Fruit fly (Drosophila melanogaster) whole organism, embryonic: Measurements from ENCODE around the gene Lrrk.

Experiments
- Bgb ChIP-seq: fragments of 200-800 bp; sonication (Bioruptor generic); IDR thresholded peaks from 2 replicates; pipeline ENCODE4 v1.3.6; 2022; ENCODE audit warnings: missing biosample characterization, missing genetic modification characterization; ENCODE audit not compliant: partially characterized antibody
- CG10274 ChIP-seq: fragments of 200-800 bp; sonication (Bioruptor generic); optimal IDR thresholded peaks from 3 replicates; lab custom pipeline; 2017; ENCODE audit warnings: missing biosample characterization, mild to moderate bottlenecking, missing genetic modification characterization
- CG10462 ChIP-seq: fragments of 200-800 bp; sonication (Bioruptor generic); optimal IDR thresholded peaks from 2 replicates; lab custom pipeline; 2016; ENCODE audit warnings: missing biosample characterization, missing genetic modification characterization
- CG10654 ChIP-seq: fragments of 200-800 bp; sonication (Bioruptor generic); optimal IDR thresholded peaks from 2 replicates; lab custom pipeline; 2016; ENCODE audit warnings: missing biosample characterization, missing genetic modification characterization
- CG11504 ChIP-seq: fragments of 200-800 bp; sonication (Bioruptor generic); optimal IDR thresholded peaks from 3 replicates; lab custom pipeline; 2019; ENCODE audit warnings: missing biosample characterization, mild to moderate bottlenecking, missing genetic modification characterization, moderate library complexity
- CG12219 ChIP-seq: fragments of 200-800 bp; sonication (Bioruptor generic); optimal IDR thresholded peaks from 3 replicates; lab custom pipeline; 2018; ENCODE audit warnings: missing biosample characterization, mild to moderate bottlenecking, missing genetic modification characterization
- CG14014 ChIP-seq: fragments of 200-800 bp; sonication (Bioruptor generic); IDR thresholded peaks from 2 replicates; pipeline ENCODE4 v1.3.6; 2022; ENCODE audit warnings: missing biosample characterization, missing genetic modification characterization
- CG1603 ChIP-seq: fragments of 200-800 bp; sonication (Bioruptor generic); optimal IDR thresholded peaks from 2 replicates; lab custom pipeline; 2019; ENCODE audit warnings: missing biosample characterization, mild to moderate bottlenecking, missing genetic modification characterization, moderate library complexity
- CG17568 ChIP-seq: fragments of 200-800 bp; sonication (Bioruptor generic); optimal IDR thresholded peaks from 2 replicates; lab custom pipeline; 2018; ENCODE audit warnings: missing biosample characterization, mild to moderate bottlenecking, missing genetic modification characterization, moderate library complexity
- CG2202 ChIP-seq: fragments of 200-800 bp; sonication (Bioruptor generic); optimal IDR thresholded peaks from 2 replicates; lab custom pipeline; 2018; ENCODE audit warnings: missing biosample characterization, mild to moderate bottlenecking, missing genetic modification characterization
- CG2678 ChIP-seq: fragments of 200-800 bp; sonication (Bioruptor generic); optimal IDR thresholded peaks from 3 replicates; lab custom pipeline; 2019; ENCODE audit warnings: missing biosample characterization, mild to moderate bottlenecking, missing genetic modification characterization, moderate library complexity
- CG34224 ChIP-seq: fragments of 200-800 bp; sonication (Bioruptor generic); IDR thresholded peaks from 3 replicates; pipeline ENCODE4 v1.3.6; 2022; ENCODE audit warnings: missing biosample characterization, missing genetic modification characterization; ENCODE audit not compliant: partially characterized antibody
- CG3838 ChIP-seq: fragments of 200-800 bp; sonication (Bioruptor generic); optimal IDR thresholded peaks from 3 replicates; lab custom pipeline; 2016; ENCODE audit warnings: missing biosample characterization, missing genetic modification characterization
- CG4424 ChIP-seq: fragments of 200-800 bp; sonication (Bioruptor generic); optimal IDR thresholded peaks from 3 replicates; lab custom pipeline; 2016; ENCODE audit warnings: missing biosample characterization, missing genetic modification characterization
- CG7357 ChIP-seq: fragments of 200-800 bp; sonication (Bioruptor generic); IDR thresholded peaks from 3 replicates; pipeline ENCODE4 v1.3.6; 2022; ENCODE audit warnings: missing biosample characterization, missing genetic modification characterization
- CG7745 ChIP-seq: fragments of 200-800 bp; sonication (Bioruptor generic); optimal IDR thresholded peaks from 2 replicates; lab custom pipeline; 2018; ENCODE audit warnings: missing biosample characterization, mild to moderate bottlenecking, missing genetic modification characterization, moderate library complexity
- CG7987 ChIP-seq: fragments of 200-800 bp; sonication (Bioruptor generic); optimal IDR thresholded peaks from 2 replicates; lab custom pipeline; 2018; ENCODE audit warnings: missing biosample characterization, mild to moderate bottlenecking, missing genetic modification characterization, moderate library complexity
- CG8388 ChIP-seq: fragments of 200-800 bp; sonication (Bioruptor generic); optimal IDR thresholded peaks from 2 replicates; lab custom pipeline; 2019; ENCODE audit warnings: missing biosample characterization, mild to moderate bottlenecking, missing genetic modification characterization, moderate library complexity
- CG8924 ChIP-seq: fragments of 200-800 bp; optimal IDR thresholded peaks from 3 replicates; lab custom pipeline; 2019; ENCODE audit warnings: missing biosample characterization, mild to moderate bottlenecking, missing genetic modification characterization, moderate library complexity
- CoRest ChIP-seq: fragments of 200-800 bp; sonication (Bioruptor generic); optimal IDR thresholded peaks from 3 replicates; lab custom pipeline; 2018; ENCODE audit warnings: missing biosample characterization, mild to moderate bottlenecking, missing genetic modification characterization, moderate library complexity
- Dll ChIP-seq: fragments of 200-800 bp; sonication (Bioruptor generic); IDR thresholded peaks from 4 replicates; pipeline ENCODE4 v1.3.6; 2022; ENCODE audit warnings: missing biosample characterization, missing genetic modification characterization; ENCODE audit not compliant: partially characterized antibody
- Ets65A ChIP-seq: fragments of 200-800 bp; sonication (Bioruptor generic); peaks from one replicate; lab custom pipeline; 2016; ENCODE audit warnings: missing biosample characterization, missing genetic modification characterization
- Fer3 ChIP-seq: fragments of 200-800 bp; sonication (Bioruptor generic); optimal IDR thresholded peaks from 2 replicates; lab custom pipeline; 2018; ENCODE audit warnings: missing biosample characterization, mild to moderate bottlenecking, missing genetic modification characterization, moderate library complexity
- Hr39 ChIP-seq: fragments of >200 bp; optimal IDR thresholded peaks from 2 replicates; lab custom pipeline; 2017
- Max ChIP-seq: fragments of 200-800 bp; sonication (Bioruptor generic); optimal IDR thresholded peaks from 2 replicates; lab custom pipeline; 2016; ENCODE audit warnings: missing biosample characterization, mild to moderate bottlenecking, missing genetic modification characterization
- Myb ChIP-seq: fragments of 200-800 bp; sonication (Bioruptor generic); optimal IDR thresholded peaks from 2 replicates; lab custom pipeline; 2016; ENCODE audit warnings: missing biosample characterization, missing genetic modification characterization
- NC2β ChIP-seq: fragments of 200-800 bp; sonication (Bioruptor generic); optimal IDR thresholded peaks from 2 replicates; lab custom pipeline; 2016; ENCODE audit warnings: missing biosample characterization, missing genetic modification characterization
- Oaz ChIP-seq: fragments of 200-800 bp; sonication (Bioruptor generic); IDR thresholded peaks from 2 replicates; pipeline ENCODE4 v1.3.6; 2022; ENCODE audit warnings: missing biosample characterization, missing genetic modification characterization
- Optix ChIP-seq: fragments of 200-800 bp; sonication (Bioruptor generic); IDR thresholded peaks from 3 replicates; pipeline ENCODE4 v1.3.6; 2022; ENCODE audit warnings: missing biosample characterization, missing genetic modification characterization
- Ptx1 ChIP-seq: fragments of 200-800 bp; sonication (Bioruptor generic); IDR thresholded peaks from 2 replicates; pipeline ENCODE4 v1.3.6; 2022; ENCODE audit warnings: missing biosample characterization, missing genetic modification characterization
- Six4 ChIP-seq: fragments of 200-800 bp; sonication (Bioruptor generic); optimal IDR thresholded peaks from 2 replicates; lab custom pipeline; 2016; ENCODE audit warnings: missing biosample characterization, missing genetic modification characterization
- Sry-β ChIP-seq: fragments of 200-800 bp; sonication (Bioruptor generic); optimal IDR thresholded peaks from 2 replicates; lab custom pipeline; 2018; ENCODE audit warnings: missing biosample characterization, mild to moderate bottlenecking, missing genetic modification characterization, moderate library complexity
- Stat92E ChIP-seq, 3 experiments: fragments of >200 bp in 2 of 3; fragments of 200-800 bp in 1 of 3; sonication (Bioruptor generic) in 1 of 3; optimal IDR thresholded peaks; 2 replicates each; lab custom pipeline; 2017 to 2019; ENCODE audit warnings: missing biosample characterization in 3 of 3, missing genetic modification characterization in 3 of 3, mild to moderate bottlenecking in 1 of 3, moderate library complexity in 1 of 3
- TFAM ChIP-seq: fragments of 200-800 bp; sonication (Bioruptor generic); optimal IDR thresholded peaks from 2 replicates; lab custom pipeline; 2017; ENCODE audit warnings: missing biosample characterization, missing genetic modification characterization, inconsistent platforms
- abd-A ChIP-seq: fragments of 200-800 bp; sonication (Bioruptor generic); optimal IDR thresholded peaks from 3 replicates; lab custom pipeline; 2019; ENCODE audit warnings: missing biosample characterization, mild to moderate bottlenecking, missing genetic modification characterization, moderate library complexity
- cas ChIP-seq: fragments of 200-800 bp; sonication (Bioruptor generic); IDR thresholded peaks from 2 replicates; pipeline ENCODE4 v1.3.6; 2022; ENCODE audit warnings: missing biosample characterization, missing genetic modification characterization
- jumu ChIP-seq: fragments of 200-800 bp; sonication (Bioruptor generic); optimal IDR thresholded peaks from 3 replicates; lab custom pipeline; 2016; ENCODE audit warnings: missing biosample characterization, missing genetic modification characterization
- kah ChIP-seq: fragments of 200-800 bp; sonication (Bioruptor generic); optimal IDR thresholded peaks from 2 replicates; lab custom pipeline; 2018; ENCODE audit warnings: missing biosample characterization, mild to moderate bottlenecking, missing genetic modification characterization
- mam ChIP-seq: fragments of 200-800 bp; sonication (Bioruptor generic); optimal IDR thresholded peaks from 3 replicates; lab custom pipeline; 2016; ENCODE audit warnings: missing biosample characterization, missing genetic modification characterization
- pnt ChIP-seq: fragments of 200-800 bp; sonication (Bioruptor generic); optimal IDR thresholded peaks from 3 replicates; lab custom pipeline; 2016; ENCODE audit warnings: missing biosample characterization, missing genetic modification characterization
- pum ChIP-seq: fragments of 200-800 bp; sonication (Bioruptor generic); optimal IDR thresholded peaks from 2 replicates; lab custom pipeline; 2016; ENCODE audit warnings: missing biosample characterization, missing genetic modification characterization
- sima ChIP-seq: fragments of 200-800 bp; sonication (Bioruptor generic); optimal IDR thresholded peaks from 2 replicates; lab custom pipeline; 2016; ENCODE audit warnings: missing biosample characterization, missing genetic modification characterization
- tin ChIP-seq: fragments of 200-800 bp; sonication (Bioruptor generic); optimal IDR thresholded peaks from 3 replicates; lab custom pipeline; 2016; ENCODE audit warnings: missing biosample characterization, missing genetic modification characterization
- trh ChIP-seq: fragments of 200-800 bp; sonication (Bioruptor generic); optimal IDR thresholded peaks from 2 replicates; lab custom pipeline; 2016; ENCODE audit warnings: missing biosample characterization, missing genetic modification characterization
- ttk ChIP-seq: fragments of 200-800 bp; sonication (Bioruptor generic); IDR thresholded peaks from 2 replicates; pipeline ENCODE4 v2.1.2; 2022; ENCODE audit warnings: missing biosample characterization, missing genetic modification characterization
- tx ChIP-seq: fragments of 200-800 bp; sonication (Bioruptor generic); optimal IDR thresholded peaks from 2 replicates; lab custom pipeline; 2016; ENCODE audit warnings: missing biosample characterization, missing genetic modification characterization
- vnd ChIP-seq: fragments of 200-800 bp; sonication (Bioruptor generic); IDR thresholded peaks from 3 replicates; pipeline ENCODE4 v1.3.6; 2022; ENCODE audit warnings: missing biosample characterization, missing genetic modification characterization; ENCODE audit not compliant: partially characterized antibody
- vvl ChIP-seq: fragments of 200-800 bp; sonication (Bioruptor generic); IDR thresholded peaks from 2 replicates; pipeline ENCODE4 v1.3.6; 2022; ENCODE audit warnings: missing biosample characterization, missing genetic modification characterization
- zen ChIP-seq: fragments of 200-800 bp; sonication (Bioruptor generic); optimal IDR thresholded peaks from 3 replicates; lab custom pipeline; 2018; ENCODE audit warnings: missing biosample characterization, mild to moderate bottlenecking, missing genetic modification characterization, moderate library complexity

The Lrrk gene

DNA sequence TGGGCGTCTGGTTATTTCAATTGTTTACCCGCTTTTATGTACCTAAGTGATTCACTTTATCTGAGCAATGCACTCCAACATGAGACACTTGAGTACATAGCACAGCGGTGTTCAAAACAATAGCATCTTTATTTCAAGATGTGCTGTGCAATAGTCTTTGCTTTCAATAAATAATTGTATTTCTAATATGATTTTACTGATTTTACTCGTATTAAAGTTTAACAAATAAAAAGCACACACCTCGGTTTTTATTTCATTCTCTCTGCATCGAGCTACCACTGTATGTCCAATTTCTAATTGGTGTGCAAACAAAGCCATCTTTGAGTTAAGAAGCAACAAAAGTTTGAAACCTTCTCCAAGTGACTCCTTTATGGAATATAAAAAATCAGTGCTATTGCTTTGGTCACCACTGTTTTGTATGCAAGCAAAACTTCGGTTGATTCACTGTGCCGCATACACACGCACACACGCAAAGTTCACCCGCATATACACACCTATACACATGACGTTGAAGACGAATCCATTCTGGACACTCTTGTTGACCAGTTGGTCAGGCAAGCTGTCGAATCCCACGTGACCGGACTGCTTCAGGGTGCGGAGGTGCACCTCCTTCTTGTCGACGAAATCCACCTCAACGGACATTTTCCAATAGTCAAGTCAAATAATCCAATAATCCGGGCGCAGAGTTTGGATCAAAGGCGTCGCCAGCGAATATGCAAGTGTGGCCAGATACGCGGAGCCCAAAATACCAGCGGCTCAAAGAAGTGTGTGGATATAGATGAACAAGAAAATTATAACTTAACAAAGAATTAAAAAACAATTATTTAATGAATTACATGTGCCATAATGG is 47.4 kb upstream of the Lrrk start, which contains the start of gene Septin2 (continued):
- TF ChIP-seq vvl (peak; percentile 52; the same call in 1 of the 2 replicates), CG10462 (GFP tag; lab: Kevin White, UChicago) (peak; percentile 78), CG3838 (GFP tag; lab: Kevin White, UChicago) (peak; percentile 70), CG10274 (GFP tag; lab: Kevin White, UChicago) (peak; percentile 33), Bgb (no peak), TFAM (GFP tag; lab: Kevin White, UChicago) (peak; percentile 22), cas (no peak), CG11504 (tag; lab: Kevin White, UChicago) (peak; percentile 91), zen (tag; lab: Kevin White, UChicago) (peak; percentile 2), CG10654 (GFP tag; lab: Kevin White, UChicago) (peak; percentile 63), Hr39 (lab: Kevin White, UChicago) (no peak), CG17568 (peak; percentile 77), Ets65A (GFP tag; lab: Kevin White, UChicago) (no peak), CG8924 (tag; lab: Kevin White, UChicago) (peak; percentile 86), sima (GFP tag; lab: Kevin White, UChicago) (no peak), Fer3 (peak; percentile 69), CG1603 (peak; percentile 47), pnt (peak; percentile 59), Six4 (GFP tag; lab: Kevin White, UChicago) (peak; percentile 81), vnd (GFP tag; lab: Robert Waterston, UW) (no peak), Sry-β (GFP tag; lab: Kevin White, UChicago) (peak; percentile 36), CG7357 (0 out of 3 replicates have a peak, but pooled peaks have one; percentile 49), CG7745 (tag; lab: Kevin White, UChicago) (no peak), CG14014 (peak; percentile 38; the same call in 1 of the 2 replicates), Dll (GFP tag; lab: Robert Waterston, UW) (no peak), CG34224 (no peak), CG7987 (GFP tag; lab: Kevin White, UChicago) (no peak), ttk (GFP tag; lab: Robert Waterston, UW) (peak; percentile 67; the same call in 1 of the 2 replicates), CG2202 (tag; lab: Kevin White, UChicago) (peak; percentile 62), NC2β (GFP tag; lab: Kevin White, UChicago) (peak; percentile 64), tin (GFP tag; lab: Kevin White, UChicago) (peak; percentile 82), Oaz (no peak), CG4424 (peak; percentile 83), CG2678 (peak; percentile 89), Stat92E (GFP tag; optimal IDR thresholded peaks at IDR 0.05; lab: Kevin White, UChicago) (no peak), CG12219 (peak; percentile 73), kah (GFP tag; lab: Kevin White, UChicago) (peak; percentile 46), abd-A (tag; lab: Kevin White, UChicago) (no peak), jumu (peak; percentile 30), Max (peak; percentile 81), Optix (GFP tag; lab: Robert Waterston, UW) (no peak; the same call in 1 of the 3 replicates), mam (GFP tag; lab: Kevin White, UChicago) (peak; percentile 22), Ptx1 (peak; percentile 66), CG8388 (GFP tag; lab: Kevin White, UChicago) (peak; percentile 81), pum (GFP tag; lab: Kevin White, UChicago) (peak; percentile 56), tx (GFP tag; lab: Kevin White, UChicago) (peak; percentile 47), trh (peak; percentile 19), Myb (GFP tag; lab: Kevin White, UChicago) (peak; percentile 17), CoRest (tag; lab: Kevin White, UChicago) (peak; percentile 82)
